Fruit fly (Drosophila melanogaster) whole organism: Measurements from ENCODE around the gene Kyat.

Source experiments
- CG8478 ChIP-seq: fragments of >200 bp; optimal IDR thresholded peaks from 2 replicates; lab custom pipeline; 2018; ENCODE audit warnings: inconsistent platforms
- pan ChIP-seq: fragments of >200 bp; optimal IDR thresholded peaks from 2 replicates; lab custom pipeline; 2017
- usp ChIP-seq: fragments of >200 bp; optimal IDR thresholded peaks from 2 replicates; lab custom pipeline; 2017; ENCODE audit warnings: missing biosample characterization, missing genetic modification characterization, mixed read lengths

dm6 chr3R:11868562-11868961 is 46.3 kb upstream of the Kyat start:
- no peak for TF ChIP-seq usp (GFP tag; lab: Kevin White, UChicago)
- peak; percentile 19 for TF ChIP-seq pan (lab: Kevin White, UChicago)
- no peak for TF ChIP-seq CG8478 (lab: Kevin White, UChicago)
